Fruit fly (Drosophila melanogaster): ENCODE measurements around the gene CG33986.

dm6 chr3L:15525153-15525552, at the start of gene CG33986:
- no peak for TF ChIP-seq CTCF (optimal IDR thresholded peaks at IDR 0.05)
- TF ChIP-seq CG8478 (optimal IDR thresholded peaks at IDR 0.05), result no peak
